Worm (Caenorhabditis elegans): ENCODE measurements around the gene fbxa-61.

ce11 chrIII:1201958-1202596, 36.8 kb upstream of the fbxa-61 start, which contains the start of the genes mrpl-45 and Y119D3B.12:
- TF ChIP-seq unc-39 (tag; optimal IDR thresholded peaks at IDR 0.05) = no peak
- peak; percentile 83 for TF ChIP-seq lsy-2 (tag; optimal IDR thresholded peaks at IDR 0.05)
- no peak for TF ChIP-seq snpc-4 (tag; optimal IDR thresholded peaks at IDR 0.05)
- TF ChIP-seq pha-4 (tag; optimal IDR thresholded peaks at IDR 0.05) = peak; percentile 64
- TF ChIP-seq elt-3 (tag; optimal IDR thresholded peaks at IDR 0.05) = no peak
- no peak for TF ChIP-seq blmp-1 (tag; optimal IDR thresholded peaks at IDR 0.05)
- TF ChIP-seq ceh-43 (GFP tag; optimal IDR thresholded peaks at IDR 0.05) = no peak
